Fruit fly (Drosophila melanogaster): ENCODE data around the gene CG4367.

Gene CG4367

dm6 chr3R:20259440-20260170 is 45.2 kb downstream of the CG4367 start (continued):
- no peak for TF ChIP-seq CG6791 (GFP tag; IDR thresholded peaks at IDR 0.05; ENCODE audit: partially characterized antibody)
- TF ChIP-seq zf30C (GFP tag; optimal IDR thresholded peaks at IDR 0.05), result no peak
- TF ChIP-seq pfk (GFP tag; optimal IDR thresholded peaks at IDR 0.05), result no peak
- no peak for TF ChIP-seq Gug (GFP tag; IDR thresholded peaks at IDR 0.05)
- no peak for TF ChIP-seq sr (GFP tag; IDR thresholded peaks at IDR 0.05)
- TF ChIP-seq Awh (GFP tag; IDR thresholded peaks at IDR 0.05), result no peak; the same call in 1 of the 2 replicates
- TF ChIP-seq CG14050 (GFP tag; IDR thresholded peaks at IDR 0.05), result no peak; the same call in 2 of the 3 replicates
- TF ChIP-seq CG8281 (tag; optimal IDR thresholded peaks at IDR 0.05), result peak; percentile 100
- no peak for TF ChIP-seq CG11456 (GFP tag; IDR thresholded peaks at IDR 0.05)
- peak; percentile 15 for TF ChIP-seq CG4707 (GFP tag; optimal IDR thresholded peaks at IDR 0.05)
- TF ChIP-seq gcm2 (GFP tag; optimal IDR thresholded peaks at IDR 0.05), result no peak
- TF ChIP-seq aop (GFP tag; IDR thresholded peaks at IDR 0.05), result no peak
- peak; percentile 60 for TF ChIP-seq Xrp1 (GFP tag; IDR thresholded peaks at IDR 0.05)
- peak; percentile 45 for TF ChIP-seq org-1 (GFP tag; optimal IDR thresholded peaks at IDR 0.05)
- TF ChIP-seq ranshi (GFP tag; IDR thresholded peaks at IDR 0.05), result no peak
- no peak for TF ChIP-seq eve (GFP tag; optimal IDR thresholded peaks at IDR 0.05)
- TF ChIP-seq MBD-R2 (GFP tag; IDR thresholded peaks at IDR 0.05), result no peak
- TF ChIP-seq Stat92E (GFP tag; optimal IDR thresholded peaks at IDR 0.05), result no peak
- TF ChIP-seq nau (GFP tag; optimal IDR thresholded peaks at IDR 0.05), result peak; percentile 62
- TF ChIP-seq zen (tag; optimal IDR thresholded peaks at IDR 0.05), result no peak
- no peak for TF ChIP-seq Xbp1 (GFP tag; optimal IDR thresholded peaks at IDR 0.05)
- TF ChIP-seq CG16863 (GFP tag; optimal IDR thresholded peaks at IDR 0.05), result peak; percentile 16
- no peak for TF ChIP-seq klu (GFP tag; IDR thresholded peaks at IDR 0.05)
- no peak for TF ChIP-seq HLH54F (GFP tag; optimal IDR thresholded peaks at IDR 0.05)
- no peak for TF ChIP-seq CG9817 (tag; optimal IDR thresholded peaks at IDR 0.05)
- TF ChIP-seq CG7271 (tag; optimal IDR thresholded peaks at IDR 0.05), result peak; percentile 57
- no peak; the same call in 1 of the 2 replicates for TF ChIP-seq ara (GFP tag; IDR thresholded peaks at IDR 0.05)
- TF ChIP-seq tgo (GFP tag; IDR thresholded peaks at IDR 0.05), result no peak
- TF ChIP-seq CG1024 (GFP tag; IDR thresholded peaks at IDR 0.05), result no peak
- peak; percentile 9 for TF ChIP-seq CG10654 (GFP tag; optimal IDR thresholded peaks at IDR 0.05)
- peak; percentile 19 for TF ChIP-seq CG10147 (GFP tag; optimal IDR thresholded peaks at IDR 0.05)
- no peak for TF ChIP-seq CTCF (GFP tag; optimal IDR thresholded peaks at IDR 0.05)
- no peak for TF ChIP-seq NC2β (GFP tag; optimal IDR thresholded peaks at IDR 0.05)
- no peak for TF ChIP-seq CG6272 (GFP tag; IDR thresholded peaks at IDR 0.05)
- no peak for TF ChIP-seq D (optimal IDR thresholded peaks at IDR 0.05)
- peak; percentile 8 for TF ChIP-seq D (GFP tag; optimal IDR thresholded peaks at IDR 0.05)
- TF ChIP-seq dysf (GFP tag; IDR thresholded peaks at IDR 0.05), result peak; percentile 30; the same call in 1 of the 3 replicates
- no peak for TF ChIP-seq C15 (GFP tag; IDR thresholded peaks at IDR 0.05)
- peak; percentile 65 for TF ChIP-seq Hmr (GFP tag; optimal IDR thresholded peaks at IDR 0.05)
- no peak for TF ChIP-seq CG14667 (GFP tag; IDR thresholded peaks at IDR 0.05)
- TF ChIP-seq CG4328 (GFP tag; optimal IDR thresholded peaks at IDR 0.05), result peak; percentile 19
- peak; percentile 37; the same call in 1 of the 2 replicates for TF ChIP-seq H2.0 (GFP tag; IDR thresholded peaks at IDR 0.05)
- TF ChIP-seq Side (GFP tag; optimal IDR thresholded peaks at IDR 0.05), result no peak
- TF ChIP-seq kay (GFP tag; optimal IDR thresholded peaks at IDR 0.05), result no peak
- TF ChIP-seq CoRest (tag; optimal IDR thresholded peaks at IDR 0.05), result peak; percentile 71
- no peak for TF ChIP-seq CG3163 (GFP tag; optimal IDR thresholded peaks at IDR 0.05)
- peak; percentile 35 for TF ChIP-seq CG6813 (GFP tag; optimal IDR thresholded peaks at IDR 0.05)
- TF ChIP-seq dm (GFP tag; optimal IDR thresholded peaks at IDR 0.05), result no peak
- no peak for TF ChIP-seq CG42726 (GFP tag; IDR thresholded peaks at IDR 0.05; ENCODE audit: partially characterized antibody)
- no peak for TF ChIP-seq slp2 (GFP tag; optimal IDR thresholded peaks at IDR 0.05)
- no peak for TF ChIP-seq CG17612 (GFP tag; IDR thresholded peaks at IDR 0.05)
